Worm (Caenorhabditis elegans): ENCODE measurements around the gene Y11D7A.19.

Gene Y11D7A.19

DNA sequence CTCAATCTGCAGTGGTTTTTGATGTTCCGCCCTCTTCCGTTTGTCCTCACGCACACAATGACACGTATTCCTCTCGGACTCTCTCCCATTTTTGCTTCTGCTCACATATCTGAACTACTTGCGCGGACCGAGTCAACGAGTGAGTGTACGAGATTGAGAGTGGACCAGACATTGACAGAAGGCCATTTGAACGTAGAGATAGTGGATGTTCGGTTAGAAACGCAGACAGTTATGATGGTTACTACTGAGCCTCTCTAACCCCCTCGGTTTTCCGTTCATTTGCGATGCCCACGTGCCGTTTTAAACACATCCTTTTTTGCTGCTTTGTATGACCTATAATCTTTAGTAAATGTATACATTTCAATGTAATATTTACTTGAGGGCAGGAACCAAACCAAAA lies 49.9 kb downstream of the Y11D7A.19 start:
- peak; percentile 66 for TF ChIP-seq sem-4 (tag; optimal IDR thresholded peaks at IDR 0.05)
- peak; percentile 55 for TF ChIP-seq unc-55 (GFP tag; optimal IDR thresholded peaks at IDR 0.05)
- TF ChIP-seq nhr-237 (tag; optimal IDR thresholded peaks at IDR 0.05): no peak
- TF ChIP-seq lin-13 (GFP tag; optimal IDR thresholded peaks at IDR 0.05): no peak
- TF ChIP-seq nhr-11 (tag; optimal IDR thresholded peaks at IDR 0.05): no peak
- peak; percentile 28 for TF ChIP-seq egl-27 (tag; optimal IDR thresholded peaks at IDR 0.05)
- TF ChIP-seq elt-3 (tag; optimal IDR thresholded peaks at IDR 0.05): no peak
- TF ChIP-seq sma-3 (GFP tag; optimal IDR thresholded peaks at IDR 0.05): no peak
- TF ChIP-seq gmeb-1 (tag; optimal IDR thresholded peaks at IDR 0.05): no peak
- no peak for TF ChIP-seq alr-1 (tag; optimal IDR thresholded peaks at IDR 0.05)
- TF ChIP-seq F13H6.1 (tag; optimal IDR thresholded peaks at IDR 0.05): peak; percentile 27
- no peak for TF ChIP-seq ztf-4 (tag; optimal IDR thresholded peaks at IDR 0.05)
- no peak for TF ChIP-seq peb-1 (tag; optimal IDR thresholded peaks at IDR 0.05)
- no peak for TF ChIP-seq aly-2 (tag; optimal IDR thresholded peaks at IDR 0.05)
- TF ChIP-seq zag-1 (tag; optimal IDR thresholded peaks at IDR 0.05): peak; percentile 64
- TF ChIP-seq blmp-1 (tag; optimal IDR thresholded peaks at IDR 0.05; ENCODE audit: insufficient read depth): no peak
- no peak for TF ChIP-seq ama-1 (optimal IDR thresholded peaks at IDR 0.05)
- TF ChIP-seq snpc-4 (tag; optimal IDR thresholded peaks at IDR 0.05): peak; percentile 7
- TF ChIP-seq lsy-2 (tag; optimal IDR thresholded peaks at IDR 0.05): peak in 1 of 2 experiments; percentile 66
- peak; percentile 60 for TF ChIP-seq nhr-129 (tag; optimal IDR thresholded peaks at IDR 0.05)
- TF ChIP-seq fos-1 (tag; optimal IDR thresholded peaks at IDR 0.05): no peak
- no peak for TF ChIP-seq nhr-21 (tag; optimal IDR thresholded peaks at IDR 0.05)
- TF ChIP-seq C34F6.9 (tag; optimal IDR thresholded peaks at IDR 0.05): peak; percentile 76
- no peak for TF ChIP-seq ztf-1 (GFP tag; conservative IDR thresholded peaks at IDR 0.05)
- no peak for TF ChIP-seq nhr-10 (tag; optimal IDR thresholded peaks at IDR 0.05)
- TF ChIP-seq ceh-16 (tag; optimal IDR thresholded peaks at IDR 0.05): no peak
- TF ChIP-seq ztf-11 (tag; optimal IDR thresholded peaks at IDR 0.05): no peak
- TF ChIP-seq elt-1 (tag; optimal IDR thresholded peaks at IDR 0.05): no peak
- no peak for TF ChIP-seq R02D3.7 (tag; optimal IDR thresholded peaks at IDR 0.05)
- no peak for TF ChIP-seq unc-39 (tag; optimal IDR thresholded peaks at IDR 0.05)
- no peak for TF ChIP-seq nhr-23 (tag; optimal IDR thresholded peaks at IDR 0.05)
- no peak for TF ChIP-seq skn-1 (tag; optimal IDR thresholded peaks at IDR 0.05)
- TF ChIP-seq ZK546.5 (tag; optimal IDR thresholded peaks at IDR 0.05): no peak
- TF ChIP-seq lin-11 (tag; optimal IDR thresholded peaks at IDR 0.05): peak; percentile 39
- TF ChIP-seq mdl-1 (tag; optimal IDR thresholded peaks at IDR 0.05): peak; percentile 79 to 89
- no peak for TF ChIP-seq mbf-1 (tag; optimal IDR thresholded peaks at IDR 0.05)
- TF ChIP-seq unc-62 (GFP tag; optimal IDR thresholded peaks at IDR 0.05): no peak
- TF ChIP-seq nhr-6 (tag; optimal IDR thresholded peaks at IDR 0.05): no peak
- TF ChIP-seq nhr-25 (tag; optimal IDR thresholded peaks at IDR 0.05): no peak
- peak; percentile 73 for TF ChIP-seq sma-9 (GFP tag; optimal IDR thresholded peaks at IDR 0.05)
- no peak for TF ChIP-seq sma-9 (tag; optimal IDR thresholded peaks at IDR 0.05)
- no peak for TF ChIP-seq nhr-77 (tag; optimal IDR thresholded peaks at IDR 0.05)
- TF ChIP-seq crh-2 (tag; optimal IDR thresholded peaks at IDR 0.05): peak; percentile 63
- peak; percentile 25 for TF ChIP-seq mab-5 (tag; optimal IDR thresholded peaks at IDR 0.05)
- no peak for TF ChIP-seq lin-39 (tag; optimal IDR thresholded peaks at IDR 0.05)
- TF ChIP-seq ceh-82 (tag; optimal IDR thresholded peaks at IDR 0.05): no peak
- TF ChIP-seq nhr-12 (tag; optimal IDR thresholded peaks at IDR 0.05): no peak
- no peak for TF ChIP-seq Y55F3AM.14 (GFP tag; optimal IDR thresholded peaks at IDR 0.05)
- no peak for TF ChIP-seq dmd-4 (tag; optimal IDR thresholded peaks at IDR 0.05)

Measured in whole organism, L2 larva.